Fruit fly (Drosophila melanogaster): ENCODE data around the gene betaTub97EF.

Gene betaTub97EF

DNA sequence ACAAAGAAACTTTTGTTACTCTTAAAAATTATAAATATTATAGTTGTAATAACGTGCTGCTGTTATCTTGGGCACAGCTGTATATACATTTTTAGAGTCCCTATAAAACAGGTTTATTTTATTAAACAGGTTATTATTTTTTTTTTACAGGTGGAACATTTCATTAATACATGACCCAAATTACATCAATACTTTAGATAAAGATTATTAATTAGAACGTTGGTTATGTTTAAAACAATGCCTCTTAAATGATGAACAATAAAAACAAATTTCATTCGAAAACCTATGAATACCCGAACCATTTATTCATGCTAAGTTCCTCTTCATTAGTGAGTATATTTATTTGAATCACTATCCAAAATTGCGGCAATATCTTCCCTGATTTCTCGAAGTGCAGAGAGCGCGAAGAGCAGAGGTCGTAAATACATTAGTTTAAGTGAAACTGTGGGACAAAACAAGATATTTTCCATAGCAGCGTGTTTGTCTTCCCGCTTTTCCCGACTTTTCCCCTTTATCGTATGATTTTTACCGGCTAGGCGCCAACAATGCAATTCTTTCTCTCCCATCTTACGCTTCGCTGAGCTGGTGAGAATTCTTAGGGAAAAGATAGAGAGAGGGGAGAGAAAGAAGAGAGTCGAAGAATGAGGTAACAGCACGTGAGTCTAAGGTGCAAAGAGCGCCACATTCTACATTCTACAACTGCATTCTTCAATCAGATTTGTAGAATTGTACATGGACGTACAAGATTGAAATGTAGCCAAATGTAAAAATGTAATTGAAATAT lies 655 bp upstream of the betaTub97EF start (continued):
- no peak for TF ChIP-seq CG6683 (GFP tag; optimal IDR thresholded peaks at IDR 0.05)
- TF ChIP-seq sna (GFP tag; IDR thresholded peaks at IDR 0.05; ENCODE audit: partially characterized antibody), result no peak
- no peak for TF ChIP-seq HmgD (GFP tag; optimal IDR thresholded peaks at IDR 0.05)
- TF ChIP-seq kah (GFP tag; optimal IDR thresholded peaks at IDR 0.05), result no peak
- peak; percentile 57 for TF ChIP-seq gem (tag; optimal IDR thresholded peaks at IDR 0.05)
- peak; percentile 31 for TF ChIP-seq CG16815 (GFP tag; optimal IDR thresholded peaks at IDR 0.05)
- TF ChIP-seq Abd-B (GFP tag; optimal IDR thresholded peaks at IDR 0.05), result peak; percentile 42
- TF ChIP-seq CG7987 (GFP tag; optimal IDR thresholded peaks at IDR 0.05), result no peak
- no peak for TF ChIP-seq odd (GFP tag; optimal IDR thresholded peaks at IDR 0.05)
- TF ChIP-seq CG34422 (GFP tag; IDR thresholded peaks at IDR 0.05), result peak; percentile 44; the same call in 2 of the 3 replicates
- peak; percentile 46; the same call in 1 of the 2 replicates for TF ChIP-seq wdn (GFP tag; IDR thresholded peaks at IDR 0.05)
- no peak for TF ChIP-seq Hr39 (optimal IDR thresholded peaks at IDR 0.05)
- peak; percentile 27 for TF ChIP-seq CG12659 (GFP tag; optimal IDR thresholded peaks at IDR 0.05)
- TF ChIP-seq E2f1 (GFP tag; IDR thresholded peaks at IDR 0.05), result no peak
- peak; percentile 39 for TF ChIP-seq HLH54F (GFP tag; optimal IDR thresholded peaks at IDR 0.05)
- no peak for TF ChIP-seq CG10147 (GFP tag; optimal IDR thresholded peaks at IDR 0.05)
- TF ChIP-seq Blimp-1 (GFP tag; optimal IDR thresholded peaks at IDR 0.05), result no peak
- no peak for TF ChIP-seq CG1024 (GFP tag; IDR thresholded peaks at IDR 0.05)
- TF ChIP-seq bcd (GFP tag; optimal IDR thresholded peaks at IDR 0.05), result peak; percentile 44
- peak; percentile 26 for TF ChIP-seq ewg (GFP tag; optimal IDR thresholded peaks at IDR 0.05)
- peak; percentile 52 for TF ChIP-seq Xbp1 (GFP tag; optimal IDR thresholded peaks at IDR 0.05)
- TF ChIP-seq CG2712 (tag; optimal IDR thresholded peaks at IDR 0.05), result peak; percentile 17
- peak; percentile 24 for TF ChIP-seq pnt (GFP tag; optimal IDR thresholded peaks at IDR 0.05)
- no peak for TF ChIP-seq so (GFP tag; IDR thresholded peaks at IDR 0.05)
- no peak for TF ChIP-seq CG7745 (tag; optimal IDR thresholded peaks at IDR 0.05)
- TF ChIP-seq CG2889 (GFP tag; IDR thresholded peaks at IDR 0.05), result peak; percentile 45; the same call in 1 of the 3 replicates
- no peak for TF ChIP-seq CG4328 (GFP tag; optimal IDR thresholded peaks at IDR 0.05)
- TF ChIP-seq Sin3A (optimal IDR thresholded peaks at IDR 0.05), result no peak
- TF ChIP-seq CG14860 (GFP tag; IDR thresholded peaks at IDR 0.05; ENCODE audit: partially characterized antibody), result no peak
- peak; percentile 4 for TF ChIP-seq Sox102F (GFP tag; optimal IDR thresholded peaks at IDR 0.05)
- no peak for TF ChIP-seq slp2 (GFP tag; optimal IDR thresholded peaks at IDR 0.05)
- no peak for TF ChIP-seq h (optimal IDR thresholded peaks at IDR 0.05)
- TF ChIP-seq sisA (GFP tag; IDR thresholded peaks at IDR 0.05), result peak; percentile 48
- TF ChIP-seq CG12071 (GFP tag; optimal IDR thresholded peaks at IDR 0.05), result no peak
- no peak for TF ChIP-seq dati (GFP tag; IDR thresholded peaks at IDR 0.05)
- TF ChIP-seq jing (GFP tag; optimal IDR thresholded peaks at IDR 0.05), result peak; percentile 31
- TF ChIP-seq Hr78 (GFP tag; optimal IDR thresholded peaks at IDR 0.05), result peak in 1 of 2 experiments; percentile 27
- peak; percentile 44 for TF ChIP-seq yki (optimal IDR thresholded peaks at IDR 0.05)
- TF ChIP-seq CG8388 (GFP tag; optimal IDR thresholded peaks at IDR 0.05), result peak; percentile 29
- TF ChIP-seq toy (GFP tag; IDR thresholded peaks at IDR 0.05), result no peak
- peak; percentile 69 for TF ChIP-seq CG7556 (GFP tag; optimal IDR thresholded peaks at IDR 0.05)
- TF ChIP-seq al (GFP tag; IDR thresholded peaks at IDR 0.05), result no peak
- no peak for TF ChIP-seq hb (GFP tag; IDR thresholded peaks at IDR 0.05; ENCODE audit: partially characterized antibody)
- no peak for TF ChIP-seq klu (GFP tag; IDR thresholded peaks at IDR 0.05)
- TF ChIP-seq Ssrp (tag; optimal IDR thresholded peaks at IDR 0.05), result no peak
- TF ChIP-seq Scr (GFP tag; IDR thresholded peaks at IDR 0.05; ENCODE audit: partially characterized antibody), result no peak; the same call in 1 of the 2 replicates
- TF ChIP-seq br (optimal IDR thresholded peaks at IDR 0.05), result no peak
- no peak for TF ChIP-seq CG33213 (GFP tag; optimal IDR thresholded peaks at IDR 0.05)
- peak; percentile 31; the same call in 1 of the 2 replicates for TF ChIP-seq CG31441 (GFP tag; IDR thresholded peaks at IDR 0.05)
- TF ChIP-seq CG17385 (GFP tag; optimal IDR thresholded peaks at IDR 0.05), result peak; percentile 8
